Fruit fly (Drosophila melanogaster) whole organism, pupa: Measurements from ENCODE around the gene CG32170.

Experiments used
- CG12605 ChIP-seq: fragments of 200-800 bp; sonication (Bioruptor generic); IDR thresholded peaks from 2 replicates; pipeline ENCODE4 v1.3.6; 2022; ENCODE audit warnings: missing biosample characterization, missing genetic modification characterization
- CG13204 ChIP-seq: fragments of 200-800 bp; sonication (Bioruptor generic); optimal IDR thresholded peaks from 2 replicates; lab custom pipeline; 2018; ENCODE audit warnings: missing biosample characterization, mild to moderate bottlenecking, missing genetic modification characterization, moderate library complexity
- CG14655 ChIP-seq: fragments of 200-800 bp; sonication (Bioruptor generic); optimal IDR thresholded peaks from 3 replicates; lab custom pipeline; 2017; ENCODE audit warnings: mild to moderate bottlenecking, missing biosample characterization, missing genetic modification reagents, missing genetic modification characterization
- CG17806 ChIP-seq: fragments of 200-800 bp; sonication (Bioruptor generic); optimal IDR thresholded peaks from 2 replicates; lab custom pipeline; 2018; ENCODE audit warnings: missing biosample characterization, mild to moderate bottlenecking, missing genetic modification characterization, moderate library complexity
- CG34367 ChIP-seq: fragments of 200-800 bp; sonication (Bioruptor generic); optimal IDR thresholded peaks from 2 replicates; lab custom pipeline; 2018; ENCODE audit warnings: missing biosample characterization, mild to moderate bottlenecking, missing genetic modification characterization
- CG8159 ChIP-seq: fragments of 200-800 bp; sonication (Bioruptor generic); optimal IDR thresholded peaks from 3 replicates; lab custom pipeline; 2018; ENCODE audit warnings: missing biosample characterization, mild to moderate bottlenecking, missing genetic modification characterization, moderate library complexity
- CG9948 ChIP-seq: fragments of 200-800 bp; sonication (Bioruptor generic); optimal IDR thresholded peaks from 2 replicates; lab custom pipeline; 2018; ENCODE audit warnings: missing biosample characterization, mild to moderate bottlenecking, missing genetic modification characterization, moderate library complexity
- D1 ChIP-seq: fragments of 200-800 bp; sonication (Bioruptor generic); optimal IDR thresholded peaks from 2 replicates; lab custom pipeline; 2018; ENCODE audit warnings: missing biosample characterization, mild to moderate bottlenecking, missing genetic modification characterization, moderate library complexity
- EcR ChIP-seq: fragments of 200-800 bp; sonication (Bioruptor generic); optimal IDR thresholded peaks from 3 replicates; lab custom pipeline; 2019; ENCODE audit warnings: missing biosample characterization, missing genetic modification characterization, mild to moderate bottlenecking, moderate library complexity, missing genetic modification reagents
- Ets98B ChIP-seq: fragments of 200-800 bp; sonication (Bioruptor generic); IDR thresholded peaks from 2 replicates; pipeline ENCODE4 v1.3.6; 2022; ENCODE audit warnings: missing biosample characterization, missing genetic modification characterization
- Pif1A ChIP-seq: fragments of 200-800 bp; sonication (Bioruptor generic); optimal IDR thresholded peaks from 3 replicates; lab custom pipeline; 2016; ENCODE audit warnings: missing biosample characterization, missing genetic modification characterization
- Snoo ChIP-seq: fragments of 200-800 bp; sonication (Bioruptor generic); optimal IDR thresholded peaks from 3 replicates; lab custom pipeline; 2017; ENCODE audit warnings: missing biosample characterization, mild to moderate bottlenecking, missing genetic modification characterization, inconsistent platforms
- gl ChIP-seq: fragments of 200-800 bp; sonication (Bioruptor generic); optimal IDR thresholded peaks from 2 replicates; lab custom pipeline; 2018; ENCODE audit warnings: missing biosample characterization, mild to moderate bottlenecking, missing genetic modification characterization

- no peak for TF ChIP-seq CG34367
- no peak for TF ChIP-seq CG12605 (GFP tag; lab: Robert Waterston, UW)
- TF ChIP-seq CG8159 (tag; lab: Kevin White, UChicago): no peak
- TF ChIP-seq CG17806: no peak
- no peak for TF ChIP-seq D1 (tag; lab: Kevin White, UChicago)
- peak; percentile 79 for TF ChIP-seq EcR (GFP tag; lab: Kevin White, UChicago)
- no peak for TF ChIP-seq CG13204 (GFP tag; lab: Kevin White, UChicago)
- TF ChIP-seq CG9948: no peak
- no peak for TF ChIP-seq gl
- TF ChIP-seq CG14655 (GFP tag; lab: Kevin White, UChicago): no peak
- TF ChIP-seq Pif1A (GFP tag; lab: Kevin White, UChicago): no peak
- no peak for TF ChIP-seq Snoo (tag; lab: Kevin White, UChicago)
- no peak for TF ChIP-seq Ets98B (GFP tag; lab: Robert Waterston, UW)
Measured at dm6 chr3L:16927375-16927774, 50.3 kb downstream of the CG32170 start, which contains the start of gene CG13023.
